Fruit fly (Drosophila melanogaster) whole organism, wandering third instar larva: ENCODE data around the gene CG14990.
A peak's percentile ranks its signal among the peaks of the same experiment; 100 is the strongest.

Experiments used
- CG32264 ChIP-seq: fragments of 200-800 bp; sonication (Bioruptor generic); optimal IDR thresholded peaks from 2 replicates; lab custom pipeline; 2016; ENCODE audit warnings: missing biosample characterization, missing genetic modification characterization
- CG9705 ChIP-seq: fragments of 200-800 bp; sonication (Bioruptor generic); optimal IDR thresholded peaks from 2 replicates; lab custom pipeline; 2018; ENCODE audit warnings: missing biosample characterization, mild to moderate bottlenecking, missing genetic modification characterization
- CrebA ChIP-seq: fragments of 200-800 bp; sonication (Bioruptor generic); optimal IDR thresholded peaks from 2 replicates; lab custom pipeline; 2016; ENCODE audit warnings: missing biosample characterization, mild to moderate bottlenecking, missing genetic modification characterization, borderline replicate concordance
- Dfd ChIP-seq: fragments of >200 bp; optimal IDR thresholded peaks from 2 replicates; lab custom pipeline; 2017; ENCODE audit warnings: missing biosample characterization, missing genetic modification characterization
- GATAd ChIP-seq: sonication (Bioruptor generic); optimal IDR thresholded peaks from 2 replicates; lab custom pipeline; 2016; ENCODE audit warnings: missing biosample characterization, missing genetic modification characterization
- HLH106 ChIP-seq: fragments of 200-800 bp; optimal IDR thresholded peaks from 3 replicates; lab custom pipeline; 2019; ENCODE audit warnings: missing biosample characterization, mild to moderate bottlenecking, missing genetic modification characterization, moderate library complexity
- Hnf4 ChIP-seq: fragments of 200-800 bp; sonication (Bioruptor generic); optimal IDR thresholded peaks from 2 replicates; lab custom pipeline; 2016; ENCODE audit warnings: missing biosample characterization, mild to moderate bottlenecking, missing genetic modification characterization
- Hr78 ChIP-seq: fragments of >200 bp; optimal IDR thresholded peaks from 2 replicates; lab custom pipeline; 2017; ENCODE audit warnings: missing biosample characterization, missing genetic modification characterization
- Hr83 ChIP-seq: fragments of 200-300 bp; sonication (Bioruptor generic); optimal IDR thresholded peaks from 2 replicates; lab custom pipeline; 2016; ENCODE audit warnings: missing biosample characterization, mild to moderate bottlenecking, missing genetic modification characterization, moderate library complexity; ENCODE audit not compliant: poor library complexity, severe bottlenecking
- Jra ChIP-seq: sonication (Bioruptor generic); optimal IDR thresholded peaks from 2 replicates; lab custom pipeline; 2016; ENCODE audit warnings: missing biosample characterization, missing genetic modification characterization
- Mio ChIP-seq: sonication (Bioruptor generic); optimal IDR thresholded peaks from 2 replicates; lab custom pipeline; 2016; ENCODE audit warnings: missing biosample characterization, missing genetic modification characterization
- Myc ChIP-seq: fragments of >200 bp; optimal IDR thresholded peaks from 2 replicates; lab custom pipeline; 2017
- N ChIP-seq: fragments of >200 bp; optimal IDR thresholded peaks from 2 replicates; lab custom pipeline; 2018; ENCODE audit warnings: missing biosample characterization, missing external identifiers, missing genetic modification characterization
- OdsH ChIP-seq: fragments of 200-800 bp; sonication (Bioruptor generic); optimal IDR thresholded peaks from 2 replicates; lab custom pipeline; 2016; ENCODE audit warnings: missing biosample characterization, mild to moderate bottlenecking, missing genetic modification characterization
- Rel ChIP-seq, 2 experiments: fragments of 200-800 bp; sonication (Bioruptor generic) in 1 of 2; optimal IDR thresholded peaks; 2 replicates in 1 of 2; 3 replicates in 1 of 2; lab custom pipeline; 2016 to 2019; ENCODE audit warnings: mild to moderate bottlenecking in 2 of 2, missing biosample characterization in 2 of 2, missing genetic modification characterization in 2 of 2, moderate library complexity in 1 of 2
- Sp1 ChIP-seq: fragments of 200-800 bp; sonication (Bioruptor generic); optimal IDR thresholded peaks from 3 replicates; lab custom pipeline; 2019; ENCODE audit warnings: missing biosample characterization, mild to moderate bottlenecking, missing genetic modification characterization, moderate library complexity
- Vsx2 ChIP-seq: fragments of 200-300, 225-300 bp; sonication (Bioruptor generic); optimal IDR thresholded peaks from 2 replicates; lab custom pipeline; 2018; ENCODE audit warnings: missing biosample characterization, missing genetic modification characterization; ENCODE audit not compliant: partially characterized antibody
- br ChIP-seq: fragments of 200-800 bp; sonication (Bioruptor generic); optimal IDR thresholded peaks from 2 replicates; lab custom pipeline; 2016; ENCODE audit warnings: missing biosample characterization, missing genetic modification characterization
- dl ChIP-seq, 2 experiments: fragments of 175-275, 200-275 bp in 1 of 2; fragments of 200-275 bp in 1 of 2; sonication (Bioruptor generic); optimal IDR thresholded peaks; lab custom pipeline; 2018; ENCODE audit warnings: mild to moderate bottlenecking in 2 of 2, missing biosample characterization in 2 of 2, missing genetic modification characterization in 2 of 2, moderate library complexity in 2 of 2; ENCODE audit not compliant: partially characterized antibody in 2 of 2, insufficient read depth in 1 of 2
- dmrt93B ChIP-seq: fragments of 200-800 bp; sonication (Bioruptor generic); optimal IDR thresholded peaks from 2 replicates; lab custom pipeline; 2018; ENCODE audit warnings: missing biosample characterization, mild to moderate bottlenecking, missing genetic modification characterization
- dsf ChIP-seq: sonication (Bioruptor generic); optimal IDR thresholded peaks from 2 replicates; lab custom pipeline; 2016; ENCODE audit warnings: missing biosample characterization, missing genetic modification characterization, borderline replicate concordance
- ey ChIP-seq: fragments of 200-800 bp; sonication (Bioruptor generic); optimal IDR thresholded peaks from 2 replicates; lab custom pipeline; 2016; ENCODE audit warnings: missing biosample characterization, missing genetic modification characterization
- fru ChIP-seq: fragments of 200-800 bp; sonication (Bioruptor generic); optimal IDR thresholded peaks from 3 replicates; lab custom pipeline; 2016; ENCODE audit warnings: missing biosample characterization, mild to moderate bottlenecking, missing genetic modification characterization
- jim ChIP-seq: fragments of 175-275, 200-325 bp; sonication (Bioruptor generic); optimal IDR thresholded peaks from 2 replicates; lab custom pipeline; 2016; ENCODE audit warnings: missing biosample characterization, mild to moderate bottlenecking, missing genetic modification characterization
- lola ChIP-seq: fragments of >200 bp; optimal IDR thresholded peaks from 2 replicates; lab custom pipeline; 2017; ENCODE audit warnings: missing biosample characterization, missing genetic modification characterization
- pan ChIP-seq: fragments of >200 bp; optimal IDR thresholded peaks from 2 replicates; lab custom pipeline; 2017
- psq ChIP-seq: fragments of 200-800 bp; sonication (Bioruptor generic); optimal IDR thresholded peaks from 3 replicates; lab custom pipeline; 2017; ENCODE audit warnings: missing biosample characterization, mild to moderate bottlenecking, missing genetic modification characterization, moderate library complexity
- rgr ChIP-seq: fragments of 200-800 bp; sonication (Bioruptor generic); optimal IDR thresholded peaks from 3 replicates; lab custom pipeline; 2016; ENCODE audit warnings: missing biosample characterization, mild to moderate bottlenecking, missing genetic modification characterization
- sage ChIP-seq: fragments of 200-800 bp; sonication (Bioruptor generic); optimal IDR thresholded peaks from 2 replicates; lab custom pipeline; 2016; ENCODE audit warnings: missing biosample characterization, mild to moderate bottlenecking, missing genetic modification characterization
- sv ChIP-seq: fragments of 200-800 bp; sonication (Bioruptor generic); optimal IDR thresholded peaks from 3 replicates; lab custom pipeline; 2016; ENCODE audit warnings: missing biosample characterization, missing genetic modification characterization
- tai ChIP-seq: sonication (Bioruptor generic); optimal IDR thresholded peaks from 2 replicates; lab custom pipeline; 2016; ENCODE audit warnings: missing biosample characterization, missing genetic modification characterization
- usp ChIP-seq: fragments of >200 bp; optimal IDR thresholded peaks from 2 replicates; lab custom pipeline; 2017; ENCODE audit warnings: missing biosample characterization, missing genetic modification characterization
- woc ChIP-seq: sonication (Bioruptor generic); optimal IDR thresholded peaks from 2 replicates; lab custom pipeline; 2016; ENCODE audit warnings: missing biosample characterization, mild to moderate bottlenecking, missing genetic modification characterization

Gene CG14990

dm6 chr3L:4125709-4126108 lies 32.7 kb downstream of the CG14990 start:
- TF ChIP-seq Rel (GFP tag; optimal IDR thresholded peaks at IDR 0.05; lab: Kevin White, UChicago): no peak
- no peak for TF ChIP-seq Rel (tag; optimal IDR thresholded peaks at IDR 0.05; lab: Kevin White, UChicago)
- no peak for TF ChIP-seq tai (GFP tag; lab: Kevin White, UChicago)
- no peak for TF ChIP-seq N (GFP tag; lab: Kevin White, UChicago)
- TF ChIP-seq lola (GFP tag; lab: Kevin White, UChicago): no peak
- TF ChIP-seq Sp1: no peak
- no peak for TF ChIP-seq Vsx2 (GFP tag; lab: Kevin White, UChicago)
- no peak for TF ChIP-seq jim (GFP tag; lab: Kevin White, UChicago)
- TF ChIP-seq OdsH (GFP tag; lab: Kevin White, UChicago): no peak
- TF ChIP-seq Hr78 (GFP tag; lab: Kevin White, UChicago): no peak
- no peak for TF ChIP-seq CG9705 (GFP tag; lab: Kevin White, UChicago)
- no peak for TF ChIP-seq sage (GFP tag; lab: Kevin White, UChicago)
- TF ChIP-seq HLH106: no peak
- TF ChIP-seq Myc (lab: Kevin White, UChicago): no peak
- no peak for TF ChIP-seq fru (GFP tag; lab: Kevin White, UChicago)
- no peak for TF ChIP-seq dsf (GFP tag; lab: Kevin White, UChicago)
- TF ChIP-seq dl (GFP tag; optimal IDR thresholded peaks at IDR 0.05; lab: Kevin White, UChicago; ENCODE audit: insufficient read depth in 1 of 2, partially characterized antibody in 2 of 2): no peak
- TF ChIP-seq Hr83 (GFP tag; lab: Kevin White, UChicago): no peak
- TF ChIP-seq, all 38 proteins: peak for 0

dm6 chr3L:4128579-4128978 lies 35.6 kb downstream of the CG14990 start:
- TF ChIP-seq dl (GFP tag; optimal IDR thresholded peaks at IDR 0.05; lab: Kevin White, UChicago; ENCODE audit: insufficient read depth in 1 of 2, partially characterized antibody in 2 of 2) (no peak), Dfd (GFP tag; lab: Kevin White, UChicago) (peak; percentile 92), lola (GFP tag; lab: Kevin White, UChicago) (no peak), CG32264 (GFP tag; lab: Kevin White, UChicago) (no peak), Myc (lab: Kevin White, UChicago) (no peak), woc (GFP tag; lab: Kevin White, UChicago) (no peak)
- TF ChIP-seq, all 38 proteins: peak for 1

dm6 chr3L:4130743-4131142 lies 37.7 kb downstream of the CG14990 start:
- TF ChIP-seq pan (no peak), Sp1 (no peak), N (GFP tag; lab: Kevin White, UChicago) (no peak), br (no peak), CG9705 (GFP tag; lab: Kevin White, UChicago) (no peak), psq (no peak), CrebA (no peak), Jra (no peak), Vsx2 (GFP tag; lab: Kevin White, UChicago) (no peak)
- TF ChIP-seq, all 38 proteins: peak for 0

- TF ChIP-seq Dfd (GFP tag; lab: Kevin White, UChicago) (no peak), ey (no peak), Jra (no peak), dl (GFP tag; optimal IDR thresholded peaks at IDR 0.05; lab: Kevin White, UChicago; ENCODE audit: insufficient read depth in 1 of 2, partially characterized antibody in 2 of 2) (no peak), usp (no peak), HLH106 (no peak), GATAd (GFP tag; lab: Kevin White, UChicago) (no peak), Vsx2 (GFP tag; lab: Kevin White, UChicago) (no peak), dmrt93B (GFP tag; lab: Kevin White, UChicago) (no peak), Mio (GFP tag; lab: Kevin White, UChicago) (no peak), N (GFP tag; lab: Kevin White, UChicago) (no peak), sv (GFP tag; lab: Kevin White, UChicago) (no peak), fru (GFP tag; lab: Kevin White, UChicago) (no peak), lola (GFP tag; lab: Kevin White, UChicago) (no peak), Hnf4 (GFP tag; lab: Kevin White, UChicago) (no peak), sage (GFP tag; lab: Kevin White, UChicago) (no peak), Hr83 (GFP tag; lab: Kevin White, UChicago) (no peak), rgr (no peak)
Observed at dm6 chr3L:4132585-4132984, 39.6 kb downstream of the CG14990 start.
